Worm (Caenorhabditis elegans) whole organism, L2 larva: ENCODE measurements around the gene str-73.

ENCODE experiments used
- C34F6.9 ChIP-seq: fragments of 150-350 bp; optimal IDR thresholded peaks from 2 replicates; lab custom pipeline; 2014; ENCODE audit warnings: missing biosample characterization, missing genetic modification characterization
- F13H6.1 ChIP-seq: sonication (generic microtip); optimal IDR thresholded peaks from 2 replicates; lab custom pipeline; 2016; ENCODE audit warnings: missing genetic modification characterization, missing compliant biosample characterization
- R02D3.7 ChIP-seq: fragments of 150-350 bp; optimal IDR thresholded peaks from 2 replicates; lab custom pipeline; 2014; ENCODE audit warnings: missing biosample characterization, missing genetic modification characterization
- Y55F3AM.14 ChIP-seq: fragments of 200-800 bp; sonication (Bioruptor generic); optimal IDR thresholded peaks from 2 replicates; lab custom pipeline; 2018; ENCODE audit warnings: mild to moderate bottlenecking, missing genetic modification characterization, missing compliant biosample characterization
- ZK546.5 ChIP-seq: sonication (generic microtip); optimal IDR thresholded peaks from 2 replicates; lab custom pipeline; 2017; ENCODE audit warnings: missing biosample characterization, missing genetic modification characterization
- alr-1 ChIP-seq: fragments of 150-350 bp; optimal IDR thresholded peaks from 2 replicates; lab custom pipeline; 2014; ENCODE audit warnings: missing biosample characterization, missing genetic modification characterization
- aly-2 ChIP-seq: fragments of 150-350 bp; optimal IDR thresholded peaks from 2 replicates; lab custom pipeline; 2014; ENCODE audit warnings: missing biosample characterization, missing genetic modification characterization
- ama-1 ChIP-seq: fragments of 150-350 bp; optimal IDR thresholded peaks from 2 replicates; lab custom pipeline; 2018; ENCODE audit warnings: inconsistent platforms
- ceh-82 ChIP-seq: fragments of 150-350 bp; optimal IDR thresholded peaks from 2 replicates; lab custom pipeline; 2014; ENCODE audit warnings: missing biosample characterization, missing genetic modification characterization
- crh-2 ChIP-seq: sonication (generic microtip); optimal IDR thresholded peaks from 2 replicates; lab custom pipeline; 2017; ENCODE audit warnings: missing biosample characterization, missing genetic modification characterization
- dmd-4 ChIP-seq: sonication (generic microtip); optimal IDR thresholded peaks from 2 replicates; lab custom pipeline; 2017; ENCODE audit warnings: missing biosample characterization, missing genetic modification characterization
- egl-27 ChIP-seq: sonication (generic microtip); optimal IDR thresholded peaks from 3 replicates; lab custom pipeline; 2017; ENCODE audit warnings: missing biosample characterization, missing genetic modification reagents, missing genetic modification characterization
- elt-1 ChIP-seq: fragments of 150-350 bp; optimal IDR thresholded peaks from 2 replicates; lab custom pipeline; 2014; ENCODE audit warnings: missing biosample characterization, missing genetic modification characterization
- elt-3 ChIP-seq: sonication (generic microtip); optimal IDR thresholded peaks from 2 replicates; lab custom pipeline; 2017; ENCODE audit warnings: missing biosample characterization, missing genetic modification characterization
- lin-39 ChIP-seq: fragments of 150-350 bp; optimal IDR thresholded peaks from 2 replicates; lab custom pipeline; 2014; ENCODE audit warnings: missing biosample characterization, missing genetic modification reagents, missing genetic modification characterization
- lsy-2 ChIP-seq, 2 experiments: fragments of 150-350 bp in 1 of 2; sonication (generic microtip) in 1 of 2; optimal IDR thresholded peaks; 2 replicates each; lab custom pipeline; 2014 to 2017; ENCODE audit warnings: missing biosample characterization in 2 of 2, missing genetic modification characterization in 2 of 2
- mbf-1 ChIP-seq: sonication (generic microtip); optimal IDR thresholded peaks from 2 replicates; lab custom pipeline; 2017; ENCODE audit warnings: missing biosample characterization, missing genetic modification characterization
- mdl-1 ChIP-seq, 2 experiments: fragments of 150-350 bp in 1 of 2; sonication (generic microtip) in 1 of 2; optimal IDR thresholded peaks; 2 replicates each; lab custom pipeline; 2017; ENCODE audit warnings: missing biosample characterization in 2 of 2, missing genetic modification characterization in 2 of 2
- nhr-10 ChIP-seq: sonication (generic microtip); optimal IDR thresholded peaks from 2 replicates; lab custom pipeline; 2017; ENCODE audit warnings: missing biosample characterization, missing genetic modification characterization
- nhr-12 ChIP-seq: fragments of 150-350 bp; optimal IDR thresholded peaks from 2 replicates; lab custom pipeline; 2014; ENCODE audit warnings: missing biosample characterization, missing genetic modification characterization
- nhr-21 ChIP-seq: fragments of 150-350 bp; optimal IDR thresholded peaks from 2 replicates; lab custom pipeline; 2014; ENCODE audit warnings: missing biosample characterization, missing genetic modification characterization
- nhr-237 ChIP-seq: fragments of 150-350 bp; optimal IDR thresholded peaks from 2 replicates; lab custom pipeline; 2014; ENCODE audit warnings: missing biosample characterization, missing genetic modification characterization
- nhr-25 ChIP-seq: fragments of 150-350 bp; sonication (generic microtip); optimal IDR thresholded peaks from 3 replicates; lab custom pipeline; 2014; ENCODE audit warnings: missing biosample characterization, missing genetic modification characterization
- nhr-6 ChIP-seq: fragments of 150-350 bp; optimal IDR thresholded peaks from 2 replicates; lab custom pipeline; 2014; ENCODE audit warnings: missing biosample characterization, missing genetic modification characterization
- nhr-77 ChIP-seq: fragments of 150-350 bp; optimal IDR thresholded peaks from 2 replicates; lab custom pipeline; 2014; ENCODE audit warnings: missing biosample characterization, missing genetic modification characterization
- sem-4 ChIP-seq: fragments of 150-350 bp; optimal IDR thresholded peaks from 2 replicates; lab custom pipeline; 2014; ENCODE audit warnings: missing biosample characterization, missing genetic modification reagents, missing genetic modification characterization
- skn-1 ChIP-seq: sonication (generic microtip); optimal IDR thresholded peaks from 2 replicates; lab custom pipeline; 2017; ENCODE audit warnings: missing biosample characterization, missing genetic modification characterization
- sma-3 ChIP-seq: sonication (generic microtip); optimal IDR thresholded peaks from 2 replicates; lab custom pipeline; 2016; ENCODE audit warnings: missing genetic modification reagents, missing genetic modification characterization, missing compliant biosample characterization
- sma-9 ChIP-seq, 2 experiments: fragments of 150-350 bp in 1 of 2; sonication (generic microtip) in 1 of 2; optimal IDR thresholded peaks; 2 replicates each; lab custom pipeline; 2014 to 2016; ENCODE audit warnings: missing genetic modification characterization in 2 of 2, mild to moderate bottlenecking in 1 of 2, missing biosample characterization in 1 of 2, missing compliant biosample characterization in 1 of 2, missing genetic modification reagents in 1 of 2, moderate library complexity in 1 of 2
- snpc-4 ChIP-seq: fragments of 150-350 bp; optimal IDR thresholded peaks from 2 replicates; lab custom pipeline; 2014; ENCODE audit warnings: missing biosample characterization, missing genetic modification characterization
- unc-39 ChIP-seq: fragments of 150-350 bp; optimal IDR thresholded peaks from 2 replicates; lab custom pipeline; 2014; ENCODE audit warnings: missing biosample characterization, missing genetic modification characterization
- zag-1 ChIP-seq: fragments of 150-350 bp; optimal IDR thresholded peaks from 2 replicates; lab custom pipeline; 2014; ENCODE audit warnings: missing biosample characterization, missing genetic modification characterization
- ztf-4 ChIP-seq: fragments of 150-350 bp; optimal IDR thresholded peaks from 2 replicates; lab custom pipeline; 2014; ENCODE audit warnings: missing biosample characterization, missing genetic modification characterization

str-73 gene

DNA sequence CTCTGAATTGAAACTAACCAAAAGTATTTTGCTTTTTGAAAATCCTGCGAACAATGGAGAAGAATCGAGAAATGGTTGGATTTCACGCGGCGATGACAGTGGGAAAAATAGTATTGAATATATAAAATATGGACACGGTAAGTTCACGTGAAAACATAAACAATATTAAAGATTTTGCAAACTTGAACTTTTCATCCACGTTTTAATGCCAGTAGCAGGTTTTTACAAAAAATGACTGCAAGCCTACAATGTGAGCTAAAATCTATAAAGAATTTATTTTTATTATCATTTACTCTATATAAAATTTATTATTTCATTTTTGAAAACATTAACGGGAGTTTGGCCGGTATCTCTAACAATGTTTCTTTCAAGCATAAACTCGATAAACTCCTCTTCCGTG, 537 bp upstream of the str-73 start, which contains the start of gene F26D2.10:
TSS of gene F26D2.10 (minus strand) at position 101 of the 400 bp plus-strand sequence.
- no peak for TF ChIP-seq alr-1
- no peak for TF ChIP-seq nhr-237 (tag; lab: Kevin White, UChicago)
- TF ChIP-seq elt-3 (tag; lab: Kevin White, UChicago): no peak
- no peak for TF ChIP-seq Y55F3AM.14 (GFP tag; lab: Kevin White, UChicago)
- TF ChIP-seq unc-39: no peak
- no peak for TF ChIP-seq mbf-1 (tag; lab: Kevin White, UChicago)
- TF ChIP-seq ztf-4 (tag; lab: Kevin White, UChicago): no peak
- no peak for TF ChIP-seq snpc-4
- no peak for TF ChIP-seq sem-4
- TF ChIP-seq ama-1 (lab: Kevin White, UChicago): no peak
- TF ChIP-seq ceh-82 (tag; lab: Kevin White, UChicago): no peak
- no peak for TF ChIP-seq mdl-1 (tag; optimal IDR thresholded peaks at IDR 0.05; lab: Kevin White, UChicago)
- no peak for TF ChIP-seq lin-39
- no peak for TF ChIP-seq nhr-25 (tag; lab: Kevin White, UChicago)
- no peak for TF ChIP-seq nhr-77 (tag; lab: Kevin White, UChicago)

DNA sequence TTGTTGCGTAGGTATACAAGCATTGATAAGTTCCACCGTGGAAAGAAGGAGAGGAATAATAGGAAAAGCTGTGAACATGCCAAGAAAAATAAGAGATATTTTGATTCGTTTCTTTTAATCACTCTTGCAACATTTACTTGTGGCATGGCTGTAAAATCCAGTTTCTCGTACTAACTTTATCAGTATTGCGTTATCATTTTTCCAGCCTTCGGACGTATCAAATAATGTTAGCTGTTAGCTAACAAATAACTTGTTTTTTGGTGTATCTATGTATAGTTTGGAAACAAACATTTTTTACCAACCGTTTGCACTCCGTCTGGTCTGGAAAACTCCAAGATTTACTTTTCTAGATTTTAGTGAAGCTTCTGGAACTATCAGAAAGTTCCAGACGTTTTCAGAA, 3.4 kb downstream of the str-73 start, which contains the start of gene clec-234:
TSS of gene clec-234 (minus strand) at position 101 of the 400 bp plus-strand sequence.
- TF ChIP-seq nhr-12: no peak
- TF ChIP-seq nhr-237 (tag; lab: Kevin White, UChicago): no peak
- no peak for TF ChIP-seq nhr-21
- TF ChIP-seq F13H6.1 (tag; lab: Kevin White, UChicago): no peak
- TF ChIP-seq nhr-6 (tag; lab: Kevin White, UChicago): no peak
- TF ChIP-seq R02D3.7 (tag; lab: Kevin White, UChicago): no peak
- TF ChIP-seq crh-2: no peak
- TF ChIP-seq ZK546.5: no peak
- no peak for TF ChIP-seq sma-9 (GFP tag; optimal IDR thresholded peaks at IDR 0.05; lab: Kevin White, UChicago)
- no peak for TF ChIP-seq sma-9 (tag; optimal IDR thresholded peaks at IDR 0.05; lab: Kevin White, UChicago)
- no peak for TF ChIP-seq skn-1 (tag; lab: Kevin White, UChicago)
- TF ChIP-seq mbf-1 (tag; lab: Kevin White, UChicago): no peak
- no peak for TF ChIP-seq ama-1 (lab: Kevin White, UChicago)
- no peak for TF ChIP-seq dmd-4 (tag; lab: Kevin White, UChicago)
- TF ChIP-seq, all 48 proteins: peak for 0

ce11 chrV:16435510-16435909, 5.5 kb downstream of the str-73 start, which contains the start of the genes F26D2.13 and F26D2.14:
Gene F26D2.13, minus strand, starts transcription at chrV:16435610.
Gene F26D2.14, plus strand, starts transcription at chrV:16435855.
- TF ChIP-seq C34F6.9 (tag; lab: Kevin White, UChicago): no peak
- no peak for TF ChIP-seq elt-3 (tag; lab: Kevin White, UChicago)
- no peak for TF ChIP-seq nhr-25 (tag; lab: Kevin White, UChicago)
- no peak for TF ChIP-seq nhr-6 (tag; lab: Kevin White, UChicago)
- no peak for TF ChIP-seq nhr-12

ce11 chrV:16437546-16437945, 7.5 kb downstream of the str-73 start, which contains the start of gene F26D2.15:
Gene F26D2.15, plus strand, starts transcription at chrV:16437846.
- no peak for TF ChIP-seq elt-3 (tag; lab: Kevin White, UChicago)
- TF ChIP-seq ztf-4 (tag; lab: Kevin White, UChicago): no peak
- no peak for TF ChIP-seq elt-1
- TF ChIP-seq zag-1 (tag; lab: Kevin White, UChicago): no peak

DNA sequence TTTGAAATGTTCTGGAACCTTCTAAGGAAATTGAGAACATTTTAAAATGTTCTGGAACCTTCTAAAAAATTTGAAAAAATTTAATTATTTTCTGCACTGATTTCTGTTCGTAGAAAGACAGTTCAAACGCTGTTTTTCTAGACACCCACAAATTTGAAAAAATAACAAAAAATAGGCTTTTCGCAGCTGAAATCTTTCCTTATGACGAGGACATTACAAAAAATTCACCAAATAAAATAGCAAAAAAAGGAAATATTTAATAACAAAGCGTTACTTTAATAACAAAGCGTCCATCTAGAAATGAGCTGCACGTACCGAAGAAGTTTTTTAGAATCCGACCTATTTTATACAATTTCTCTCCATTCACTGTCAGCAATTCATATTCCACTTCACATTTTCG, 13.6 kb downstream of the str-73 start, which contains the start of gene srh-141:
TSS of gene srh-141 (plus strand) at position 301 of the 400 bp plus-strand sequence.
- TF ChIP-seq nhr-237 (tag; lab: Kevin White, UChicago) (no peak), Y55F3AM.14 (GFP tag; lab: Kevin White, UChicago) (no peak), lsy-2 (tag; optimal IDR thresholded peaks at IDR 0.05; lab: Kevin White, UChicago) (no peak), ama-1 (lab: Kevin White, UChicago) (no peak), snpc-4 (no peak), sma-3 (GFP tag; lab: Kevin White, UChicago) (no peak), C34F6.9 (tag; lab: Kevin White, UChicago) (no peak), R02D3.7 (tag; lab: Kevin White, UChicago) (no peak), zag-1 (tag; lab: Kevin White, UChicago) (no peak), nhr-10 (no peak), aly-2 (tag; lab: Kevin White, UChicago) (no peak), egl-27 (tag; lab: Kevin White, UChicago) (no peak)
